Worm (Caenorhabditis elegans) whole organism, early embryonic: Measurements from ENCODE around the gene col-164.

Experiments
- B0310.2 ChIP-seq: sonication (generic microtip); optimal IDR thresholded peaks from 2 replicates; lab custom pipeline; 2016; ENCODE audit warnings: mild to moderate bottlenecking, missing genetic modification characterization, missing compliant biosample characterization
- F13C5.2 ChIP-seq: sonication (generic microtip); optimal IDR thresholded peaks from 2 replicates; lab custom pipeline; 2017; ENCODE audit warnings: mild to moderate bottlenecking, missing genetic modification characterization, inconsistent platforms, missing compliant biosample characterization
- ama-1 ChIP-seq: fragments of 150-350 bp; optimal IDR thresholded peaks from 2 replicates; lab custom pipeline; 2014
- ceh-13 ChIP-seq: fragments of 200-800 bp; sonication (Bioruptor generic); optimal IDR thresholded peaks from 2 replicates; lab custom pipeline; 2018; ENCODE audit warnings: mild to moderate bottlenecking, missing genetic modification characterization, missing compliant biosample characterization
- ceh-36 ChIP-seq: sonication (generic microtip); optimal IDR thresholded peaks from 2 replicates; lab custom pipeline; 2016; ENCODE audit warnings: missing genetic modification characterization, inconsistent platforms, missing compliant biosample characterization
- ets-7 ChIP-seq: sonication (generic microtip); optimal IDR thresholded peaks from 2 replicates; lab custom pipeline; 2016; ENCODE audit warnings: missing genotype, missing genetic modification characterization, missing compliant biosample characterization
- flt-1 ChIP-seq: fragments of 200-800 bp; sonication (Bioruptor generic); IDR thresholded peaks from 2 replicates; pipeline ENCODE4 v1.3.6; 2022; ENCODE audit warnings: missing genetic modification characterization, missing compliant biosample characterization
- hmg-4 ChIP-seq: fragments of 200-800 bp; sonication (Bioruptor generic); optimal IDR thresholded peaks from 2 replicates; lab custom pipeline; 2018; ENCODE audit warnings: mild to moderate bottlenecking, missing genetic modification characterization, missing compliant biosample characterization
- hnd-1 ChIP-seq: sonication (generic microtip); optimal IDR thresholded peaks from 2 replicates; lab custom pipeline; 2016; ENCODE audit warnings: missing genetic modification characterization, missing compliant biosample characterization
- pes-1 ChIP-seq: fragments of 200-800 bp; sonication (Bioruptor generic); IDR thresholded peaks from 2 replicates; pipeline ENCODE4 v1.3.6; 2022; ENCODE audit warnings: missing genetic modification reagents, missing genetic modification characterization, missing compliant biosample characterization
- scrt-1 ChIP-seq: fragments of 200-800 bp; sonication (Bioruptor generic); IDR thresholded peaks from 2 replicates; pipeline ENCODE4 v1.3.6; 2022; ENCODE audit warnings: missing genetic modification characterization, missing compliant biosample characterization
- sea-1 ChIP-seq: fragments of 200-800 bp; sonication (Bioruptor generic); conservative IDR thresholded peaks from 2 replicates; pipeline ENCODE4 v1.3.6; 2022; ENCODE audit warnings: missing genetic modification characterization, missing compliant biosample characterization
- tbx-37 ChIP-seq: fragments of 200-800 bp; sonication (Bioruptor generic); conservative IDR thresholded peaks from 2 replicates; pipeline ENCODE4 v1.3.6; 2022; ENCODE audit warnings: missing genetic modification reagents, missing genetic modification characterization, missing compliant biosample characterization
- tra-4 ChIP-seq: sonication (generic microtip); optimal IDR thresholded peaks from 2 replicates; lab custom pipeline; 2017; ENCODE audit warnings: missing genetic modification characterization, missing compliant biosample characterization

DNA sequence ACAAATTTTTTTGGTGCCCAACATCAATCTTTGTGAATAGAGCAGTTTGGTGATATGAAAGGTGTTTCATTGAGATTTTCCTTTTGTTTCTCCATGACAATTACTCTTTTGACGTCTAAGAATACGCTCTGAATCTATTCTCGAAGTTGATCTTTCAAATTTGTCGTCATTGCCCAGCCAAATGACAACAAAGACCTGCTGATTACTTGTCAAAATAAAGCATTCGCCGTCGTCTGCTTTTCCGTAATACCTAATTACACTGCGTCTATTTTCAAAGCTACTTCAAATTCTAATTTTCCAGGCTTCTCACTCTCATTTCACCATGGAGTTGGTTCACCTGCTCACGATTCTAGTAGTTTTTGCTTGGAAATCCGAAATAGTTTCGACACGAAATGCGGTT, 12.0 kb downstream of the col-164 start, which contains the start of gene F53B1.3:
- TF ChIP-seq ama-1 = no peak
- no peak for TF ChIP-seq ceh-36
- TF ChIP-seq B0310.2 = no peak
- TF ChIP-seq tbx-37 (GFP tag; lab: Robert Waterston, UW) = no peak
- no peak for TF ChIP-seq sea-1
- no peak for TF ChIP-seq pes-1 (GFP tag; lab: Robert Waterston, UW)
- no peak for TF ChIP-seq flt-1 (GFP tag; lab: Robert Waterston, UW)
- TF ChIP-seq hmg-4 = no peak
- no peak for TF ChIP-seq ets-7 (tag; lab: Kevin White, UChicago)
- TF ChIP-seq scrt-1 (GFP tag; lab: Robert Waterston, UW) = no peak
- no peak for TF ChIP-seq hnd-1
- TF ChIP-seq tra-4 (tag; lab: Kevin White, UChicago) = no peak
- TF ChIP-seq ceh-13 (GFP tag; lab: Kevin White, UChicago) = no peak
- TF ChIP-seq F13C5.2 (tag; lab: Kevin White, UChicago) = no peak
